Worm (Caenorhabditis elegans) whole organism, L4 larva: ENCODE measurements around the gene rack-1.

ENCODE experiments used
- D1046.2 ChIP-seq: fragments of 200-800 bp; sonication (Bioruptor generic); IDR thresholded peaks from 2 replicates; pipeline ENCODE4 v1.3.6; 2022; ENCODE audit warnings: missing genetic modification characterization, missing compliant biosample characterization
- Y105C5A.15 ChIP-seq: fragments of 200-800 bp; sonication (Bioruptor generic); IDR thresholded peaks from 2 replicates; pipeline ENCODE4 v1.3.6; 2022; ENCODE audit warnings: missing genetic modification characterization, missing compliant biosample characterization
- Y75B8A.6 ChIP-seq: fragments of 200-800 bp; sonication (Bioruptor generic); IDR thresholded peaks from 2 replicates; pipeline ENCODE4 v1.3.6; 2022; ENCODE audit warnings: missing genetic modification reagents, missing genetic modification characterization, missing compliant biosample characterization
- ZK546.5 ChIP-seq, 2 experiments: sonication (generic microtip); optimal IDR thresholded peaks; 2 replicates each; lab custom pipeline; 2017; ENCODE audit warnings: missing biosample characterization in 2 of 2, missing genetic modification characterization in 2 of 2
- aha-1 ChIP-seq: fragments of 150-350 bp; peaks from one replicate; lab custom pipeline; 2014; ENCODE audit warnings: missing biosample characterization, missing genetic modification characterization
- aly-2 ChIP-seq: sonication (generic microtip); optimal IDR thresholded peaks from 2 replicates; lab custom pipeline; 2018; ENCODE audit warnings: missing biosample characterization, missing genetic modification characterization
- ama-1 ChIP-seq: fragments of 150-350 bp; optimal IDR thresholded peaks from 2 replicates; lab custom pipeline; 2014; ENCODE audit warnings: inconsistent platforms, mixed read lengths
- ceh-32 ChIP-seq: sonication (generic microtip); optimal IDR thresholded peaks from 2 replicates; lab custom pipeline; 2016; ENCODE audit warnings: mild to moderate bottlenecking, missing genetic modification characterization, missing compliant biosample characterization; ENCODE audit not compliant: poor library complexity
- ceh-62 ChIP-seq: sonication (generic microtip); optimal IDR thresholded peaks from 2 replicates; lab custom pipeline; 2017; ENCODE audit warnings: missing biosample characterization, missing genetic modification characterization
- ceh-82 ChIP-seq: sonication (generic microtip); optimal IDR thresholded peaks from 2 replicates; lab custom pipeline; 2017; ENCODE audit warnings: missing biosample characterization, missing genetic modification characterization
- daf-16 ChIP-seq, 3 experiments: sonication (generic microtip); optimal IDR thresholded peaks; 2 replicates each; lab custom pipeline; 2016 to 2017; ENCODE audit warnings: missing genetic modification characterization in 3 of 3, missing genetic modification reagents in 3 of 3, mild to moderate bottlenecking in 2 of 3, missing compliant biosample characterization in 2 of 3, missing biosample characterization in 1 of 3, moderate library complexity in 1 of 3
- daf-8 ChIP-seq: fragments of 200-800 bp; sonication (Bioruptor generic); IDR thresholded peaks from 2 replicates; pipeline ENCODE4 v1.3.6; 2022; ENCODE audit warnings: missing genetic modification characterization, missing compliant biosample characterization
- dmd-9 ChIP-seq: fragments of 200-800 bp; sonication (Bioruptor generic); IDR thresholded peaks from 2 replicates; pipeline ENCODE4 v1.3.6; 2022; ENCODE audit warnings: missing genetic modification reagents, missing genetic modification characterization, missing compliant biosample characterization
- dpl-1 ChIP-seq: fragments of 150-350 bp; optimal IDR thresholded peaks from 2 replicates; lab custom pipeline; 2014; ENCODE audit warnings: missing biosample characterization, missing genetic modification reagents, missing genetic modification characterization
- dve-1 ChIP-seq: sonication (generic microtip); optimal IDR thresholded peaks from 2 replicates; lab custom pipeline; 2017; ENCODE audit warnings: antibody characterized with exemption, mild to moderate bottlenecking, missing genetic modification characterization, missing compliant biosample characterization; ENCODE audit not compliant: insufficient read depth
- egl-43 ChIP-seq: fragments of 200-800 bp; sonication (Bioruptor generic); IDR thresholded peaks from 2 replicates; pipeline ENCODE4 v1.3.6; 2022; ENCODE audit warnings: missing genetic modification reagents, missing genetic modification characterization, missing compliant biosample characterization
- fos-1 ChIP-seq: fragments of 150-350 bp; optimal IDR thresholded peaks from 2 replicates; lab custom pipeline; 2014; ENCODE audit warnings: missing biosample characterization, missing genetic modification characterization
- hlh-11 ChIP-seq: fragments of 200-800 bp; sonication (Bioruptor generic); optimal IDR thresholded peaks from 2 replicates; lab custom pipeline; 2018; ENCODE audit warnings: mild to moderate bottlenecking, missing genetic modification characterization, missing compliant biosample characterization
- hlh-30 ChIP-seq: sonication (generic microtip); optimal IDR thresholded peaks from 2 replicates; lab custom pipeline; 2017; ENCODE audit warnings: antibody characterized with exemption, mild to moderate bottlenecking, missing genetic modification characterization, missing compliant biosample characterization; ENCODE audit not compliant: insufficient read depth
- lin-15B ChIP-seq: fragments of 150-350 bp; sonication (generic microtip); optimal IDR thresholded peaks from 3 replicates; lab custom pipeline; 2014; ENCODE audit warnings: missing biosample characterization, missing genetic modification characterization
- lin-29 ChIP-seq: fragments of 200-800 bp; sonication (Bioruptor generic); IDR thresholded peaks from 2 replicates; pipeline ENCODE4 v1.3.6; 2022; ENCODE audit warnings: missing genetic modification reagents, missing genetic modification characterization, missing compliant biosample characterization
- lin-38 ChIP-seq: fragments of 200-800 bp; sonication (Bioruptor generic); IDR thresholded peaks from 2 replicates; pipeline ENCODE4 v1.3.6; 2022; ENCODE audit warnings: missing genetic modification reagents, missing genetic modification characterization, missing compliant biosample characterization
- lsy-2 ChIP-seq, 2 experiments: fragments of 150-350 bp in 1 of 2; sonication (generic microtip) in 1 of 2; optimal IDR thresholded peaks; 2 replicates each; lab custom pipeline; 2014 to 2017; ENCODE audit warnings: missing biosample characterization in 2 of 2, missing genetic modification characterization in 2 of 2
- madf-5 ChIP-seq, 2 experiments: fragments of 200-800 bp; sonication (Bioruptor generic); IDR thresholded peaks; 2 replicates each; pipeline ENCODE4 v1.3.6; 2022; ENCODE audit warnings: missing compliant biosample characterization in 2 of 2, missing genetic modification characterization in 2 of 2
- mdl-1 ChIP-seq, 2 experiments: fragments of 150-350 bp in 1 of 2; sonication (generic microtip) in 1 of 2; optimal IDR thresholded peaks; 2 replicates each; lab custom pipeline; 2014 to 2017; ENCODE audit warnings: missing biosample characterization in 2 of 2, missing genetic modification characterization in 2 of 2
- mes-2 ChIP-seq: sonication (generic microtip); optimal IDR thresholded peaks from 2 replicates; lab custom pipeline; 2016; ENCODE audit warnings: missing genotype, mild to moderate bottlenecking, missing genetic modification characterization, missing compliant biosample characterization; ENCODE audit not compliant: poor library complexity, severe bottlenecking
- mxl-2 ChIP-seq: fragments of 200-800 bp; sonication (Bioruptor generic); conservative IDR thresholded peaks from 2 replicates; pipeline ENCODE4 v1.3.6; 2022; ENCODE audit warnings: missing genetic modification reagents, missing genetic modification characterization, missing compliant biosample characterization
- mxl-3 ChIP-seq: fragments of 200-800 bp; sonication (Bioruptor generic); optimal IDR thresholded peaks from 2 replicates; lab custom pipeline; 2018; ENCODE audit warnings: mild to moderate bottlenecking, missing genetic modification characterization, missing compliant biosample characterization
- nhr-28 ChIP-seq: fragments of 150-350 bp; optimal IDR thresholded peaks from 2 replicates; lab custom pipeline; 2014; ENCODE audit warnings: missing biosample characterization, missing genetic modification characterization
- nhr-41 ChIP-seq: fragments of 200-800 bp; sonication (Bioruptor generic); IDR thresholded peaks from 2 replicates; pipeline ENCODE4 v1.3.6; 2022; ENCODE audit warnings: missing genetic modification reagents, missing genetic modification characterization, missing compliant biosample characterization
- nhr-42 ChIP-seq: fragments of 200-800 bp; sonication (Bioruptor generic); IDR thresholded peaks from 2 replicates; pipeline ENCODE4 v1.3.6; 2022; ENCODE audit warnings: missing genetic modification characterization, missing compliant biosample characterization
- nhr-48 ChIP-seq: sonication (generic microtip); optimal IDR thresholded peaks from 2 replicates; lab custom pipeline; 2016; ENCODE audit warnings: mild to moderate bottlenecking, missing genetic modification characterization, missing compliant biosample characterization
- nhr-6 ChIP-seq: fragments of 150-350 bp; optimal IDR thresholded peaks from 2 replicates; lab custom pipeline; 2014; ENCODE audit warnings: missing biosample characterization, missing genetic modification characterization
- nhr-77 ChIP-seq: fragments of 150-350 bp; optimal IDR thresholded peaks from 2 replicates; lab custom pipeline; 2014; ENCODE audit warnings: missing biosample characterization, missing genetic modification characterization
- php-3 ChIP-seq: fragments of 200-800 bp; sonication (Bioruptor generic); IDR thresholded peaks from 2 replicates; pipeline ENCODE4 v1.3.6; 2022; ENCODE audit warnings: missing genetic modification reagents, missing genetic modification characterization, missing compliant biosample characterization
- saeg-2 ChIP-seq: fragments of 200-800 bp; sonication (Bioruptor generic); IDR thresholded peaks from 2 replicates; pipeline ENCODE4 v1.3.6; 2022; ENCODE audit warnings: missing genetic modification reagents, missing genetic modification characterization, missing compliant biosample characterization
- set-16 ChIP-seq: fragments of 200-800 bp; sonication (Bioruptor generic); IDR thresholded peaks from 2 replicates; pipeline ENCODE4 v1.3.6; 2022; ENCODE audit warnings: missing genetic modification reagents, missing genetic modification characterization, missing compliant biosample characterization
- skn-1 ChIP-seq: fragments of 150-350 bp; optimal IDR thresholded peaks from 2 replicates; lab custom pipeline; 2014; ENCODE audit warnings: missing biosample characterization, missing genetic modification characterization
- snpc-1.2 ChIP-seq: fragments of 200-800 bp; sonication (Bioruptor generic); IDR thresholded peaks from 2 replicates; pipeline ENCODE4 v1.3.6; 2022; ENCODE audit warnings: missing genetic modification reagents, missing genetic modification characterization, missing compliant biosample characterization
- spr-3 ChIP-seq: fragments of 200-800 bp; sonication (Bioruptor generic); optimal IDR thresholded peaks from 2 replicates; lab custom pipeline; 2018; ENCODE audit warnings: mild to moderate bottlenecking, missing genetic modification characterization, missing compliant biosample characterization
- unc-62 ChIP-seq, 3 experiments: fragments of 150-350 bp in 1 of 3; sonication (generic microtip); optimal IDR thresholded peaks in 2 of 3; peaks in 1 of 3; 1 replicate in 1 of 3; 2 replicates in 2 of 3; lab custom pipeline; 2014 to 2017; ENCODE audit warnings: missing biosample characterization in 3 of 3, missing genetic modification characterization in 3 of 3, missing genetic modification reagents in 3 of 3, missing genotype in 1 of 3
- ztf-7 ChIP-seq: fragments of 150-350 bp; optimal IDR thresholded peaks from 2 replicates; lab custom pipeline; 2014; ENCODE audit warnings: missing biosample characterization, missing genetic modification characterization

Gene rack-1

DNA sequence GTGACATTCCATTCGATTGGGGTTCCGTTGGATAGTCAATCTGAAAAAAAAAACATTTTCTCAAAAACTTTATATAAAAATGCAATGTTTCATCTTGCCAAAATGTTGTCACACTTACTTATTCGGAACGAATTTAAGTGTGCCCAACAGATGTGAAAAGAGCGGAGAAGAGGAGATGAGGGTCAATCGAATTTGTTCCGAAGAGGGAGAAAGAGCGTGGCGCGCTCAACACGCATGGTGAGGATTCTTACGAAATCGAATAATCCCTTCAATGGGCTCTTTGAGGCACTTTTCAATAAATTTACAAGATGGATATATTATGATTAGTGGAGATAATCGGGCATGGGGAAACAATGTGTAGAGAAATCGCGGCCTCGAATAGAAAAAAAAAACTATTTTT, 5.7 kb upstream of the rack-1 start (continued):
- TF ChIP-seq skn-1 (tag; lab: Kevin White, UChicago) (no peak), Y75B8A.6 (GFP tag; lab: Robert Waterston, UW) (no peak), ZK546.5 (tag; optimal IDR thresholded peaks at IDR 0.05; lab: Kevin White, UChicago) (no peak), hlh-11 (no peak), lin-29 (no peak), mdl-1 (tag; optimal IDR thresholded peaks at IDR 0.05; lab: Kevin White, UChicago) (no peak), nhr-41 (GFP tag; lab: Robert Waterston, UW) (no peak), nhr-6 (no peak)

DNA sequence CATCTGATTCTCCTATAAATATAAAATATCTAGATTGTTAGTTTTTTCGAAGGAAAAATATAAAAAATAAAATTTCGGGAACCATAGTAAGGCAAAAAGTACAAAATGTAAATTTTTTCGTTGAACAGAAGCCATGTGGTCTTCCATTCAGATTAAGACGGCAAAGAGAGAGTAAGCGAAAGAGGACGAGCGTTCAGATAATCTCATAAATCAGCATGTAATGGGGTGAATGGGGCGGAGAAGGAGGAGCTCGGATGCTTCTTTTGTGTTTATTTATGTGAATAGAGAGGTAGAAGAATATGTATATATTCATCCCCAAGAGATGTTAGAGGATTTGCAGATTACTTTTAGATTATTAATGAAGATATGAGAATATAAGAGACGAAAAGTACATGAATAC, 2.2 kb upstream of the rack-1 start, which contains the start of gene pxf-1:
TSS of gene pxf-1 (minus strand) at position 14 of the 400 bp plus-strand sequence.
- TF ChIP-seq ceh-62 (tag; lab: Kevin White, UChicago) (no peak), lsy-2 (tag; optimal IDR thresholded peaks at IDR 0.05; lab: Kevin White, UChicago) (no peak), mdl-1 (tag; optimal IDR thresholded peaks at IDR 0.05; lab: Kevin White, UChicago) (no peak), nhr-48 (no peak)
- TF ChIP-seq, all 104 proteins: peak for 0

DNA sequence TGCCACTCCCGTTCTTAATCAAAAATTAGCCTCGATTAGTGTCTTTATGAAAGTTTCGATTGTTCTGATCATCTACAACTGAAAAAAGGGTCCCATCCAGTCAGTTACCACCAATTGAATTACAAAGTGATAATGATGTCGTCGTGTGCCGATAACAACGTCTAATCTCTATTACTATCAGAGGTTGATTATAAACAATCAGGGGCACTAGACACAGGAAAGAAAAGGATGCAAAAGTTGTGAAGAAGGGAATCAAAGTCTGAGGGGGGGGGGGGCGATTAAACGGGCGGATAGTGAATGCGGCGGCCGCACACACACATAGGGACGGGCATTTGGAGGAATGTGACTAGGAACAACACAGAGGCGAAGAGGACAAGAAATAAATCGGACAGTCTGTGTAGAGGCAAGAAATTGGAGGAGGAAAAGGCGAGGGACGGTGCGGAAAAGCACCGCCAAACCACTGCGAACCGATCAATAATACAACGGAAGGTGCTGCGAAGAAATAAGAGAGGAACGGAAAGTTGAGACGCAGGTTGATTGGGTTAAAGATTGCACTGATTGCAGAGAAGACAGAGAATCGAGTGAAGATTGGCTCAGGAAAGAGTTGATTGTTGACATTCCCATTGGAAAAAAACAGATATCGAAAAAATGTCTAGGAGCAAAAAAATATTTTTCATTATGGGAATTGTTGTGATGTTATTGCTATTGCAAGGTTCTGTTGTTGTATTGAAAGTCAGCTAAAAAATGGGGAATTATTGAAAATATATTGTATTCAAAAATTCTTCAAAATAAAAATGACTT, 1.3 kb upstream of the rack-1 start:
- peak; percentile 89 for TF ChIP-seq aha-1 (tag; lab: Kevin White, UChicago)
- TF ChIP-seq ceh-82 (tag; lab: Kevin White, UChicago): no peak
- TF ChIP-seq mxl-3 (GFP tag; lab: Kevin White, UChicago): peak; percentile 78
- peak; percentile 65 for TF ChIP-seq hlh-11
- TF ChIP-seq spr-3 (GFP tag; lab: Kevin White, UChicago): no peak
- peak in 1 of 2 experiments; percentile 92 for TF ChIP-seq daf-16 (GFP tag; optimal IDR thresholded peaks at IDR 0.05; lab: Kevin White, UChicago)
- peak; percentile 40 for TF ChIP-seq daf-16 (tag; optimal IDR thresholded peaks at IDR 0.05; lab: Kevin White, UChicago)
- peak; percentile 36 for TF ChIP-seq dve-1 (tag; lab: Kevin White, UChicago)
- peak; percentile 24; the same call in 1 of the 2 replicates for TF ChIP-seq set-16 (GFP tag; lab: Robert Waterston, UW)
- 0 out of 2 replicates have a peak, but pooled peaks have one; percentile 31 for TF ChIP-seq mxl-2
- peak; percentile 16; the same call in 1 of the 2 replicates for TF ChIP-seq egl-43 (GFP tag; lab: Robert Waterston, UW)
- TF ChIP-seq unc-62 (GFP tag; optimal IDR thresholded peaks at IDR 0.05 in 1 of 2; lab: Kevin White, UChicago): peak in 1 of 2 experiments; percentile 93
- no peak for TF ChIP-seq unc-62 (tag; optimal IDR thresholded peaks at IDR 0.05; lab: Kevin White, UChicago)
- no peak for TF ChIP-seq lin-15B (tag; lab: Kevin White, UChicago)

DNA sequence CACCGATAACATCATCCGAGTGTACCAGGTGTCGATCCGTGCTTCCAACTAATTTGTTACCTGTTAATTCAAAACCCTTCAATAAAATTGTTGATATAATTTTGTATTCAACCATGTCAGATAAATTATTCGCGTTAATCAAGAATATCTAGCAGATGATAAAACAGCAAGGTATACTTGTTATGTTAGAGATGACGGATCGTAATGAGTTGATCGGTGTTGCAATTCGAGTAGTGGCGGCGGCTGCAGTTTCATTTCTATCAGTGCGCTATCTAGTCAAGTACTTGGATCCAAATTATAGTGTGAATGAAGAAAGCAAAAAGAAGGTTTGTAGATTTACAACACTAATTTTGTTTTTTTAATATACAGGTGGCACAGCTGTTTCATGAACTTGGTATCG, 1.3 kb downstream of the rack-1 start, which contains the start of gene mspn-1:
TSS of gene mspn-1 (plus strand) at position 190 of the 400 bp plus-strand sequence.
- TF ChIP-seq madf-5 (GFP tag; IDR thresholded peaks at IDR 0.05; lab: Robert Waterston, UW) (0 out of 4 replicates have a peak, but pooled peaks of 1 of the 2 experiments have one; percentile 12), daf-8 (GFP tag; lab: Robert Waterston, UW) (no peak), Y105C5A.15 (GFP tag; lab: Robert Waterston, UW) (no peak), php-3 (no peak), nhr-42 (no peak), hlh-30 (no peak), ama-1 (no peak), snpc-1.2 (peak; percentile 71), saeg-2 (no peak), egl-43 (GFP tag; lab: Robert Waterston, UW) (no peak), ztf-7 (tag; lab: Kevin White, UChicago) (no peak), D1046.2 (GFP tag; lab: Robert Waterston, UW) (no peak), hlh-11 (no peak), lin-38 (0 out of 2 replicates have a peak, but pooled peaks have one; percentile 41), fos-1 (tag; lab: Kevin White, UChicago) (no peak), dpl-1 (no peak), mes-2 (peak; percentile 5), ceh-32 (tag; lab: Kevin White, UChicago) (no peak), nhr-77 (no peak), dmd-9 (GFP tag; lab: Robert Waterston, UW) (no peak), ZK546.5 (tag; optimal IDR thresholded peaks at IDR 0.05; lab: Kevin White, UChicago) (no peak), aly-2 (tag; lab: Kevin White, UChicago) (no peak), nhr-28 (tag; lab: Kevin White, UChicago) (no peak)
